Worm (Caenorhabditis elegans) whole organism, late embryonic: ENCODE results near the gene fbxa-160.

ENCODE experiments used
- C38D4.7 ChIP-seq: fragments of 200-800 bp; sonication (Bioruptor generic); optimal IDR thresholded peaks from 2 replicates; lab custom pipeline; 2018; ENCODE audit warnings: mild to moderate bottlenecking, missing genetic modification characterization, moderate library complexity, missing compliant biosample characterization
- K02D7.2 ChIP-seq: sonication (generic microtip); optimal IDR thresholded peaks from 2 replicates; lab custom pipeline; 2017; ENCODE audit warnings: mild to moderate bottlenecking, missing genetic modification characterization, missing compliant biosample characterization
- T23F11.4 ChIP-seq: fragments of 200-800 bp; sonication (Bioruptor generic); optimal IDR thresholded peaks from 2 replicates; lab custom pipeline; 2018; ENCODE audit warnings: mild to moderate bottlenecking, missing genetic modification characterization, missing compliant biosample characterization
- ahr-1 ChIP-seq: sonication (generic microtip); optimal IDR thresholded peaks from 2 replicates; lab custom pipeline; 2016; ENCODE audit warnings: missing genetic modification characterization, missing compliant biosample characterization
- ceh-18 ChIP-seq: sonication (generic microtip); optimal IDR thresholded peaks from 2 replicates; lab custom pipeline; 2016; ENCODE audit warnings: missing genetic modification characterization, missing compliant biosample characterization
- ceh-19 ChIP-seq: fragments of 200-800 bp; sonication (Bioruptor generic); optimal IDR thresholded peaks from 2 replicates; lab custom pipeline; 2018; ENCODE audit warnings: mild to moderate bottlenecking, missing genetic modification characterization, missing compliant biosample characterization
- ceh-2 ChIP-seq: sonication (generic microtip); optimal IDR thresholded peaks from 2 replicates; lab custom pipeline; 2016; ENCODE audit warnings: missing genotype, missing genetic modification characterization, missing compliant biosample characterization
- ceh-24 ChIP-seq: sonication (generic microtip); optimal IDR thresholded peaks from 2 replicates; lab custom pipeline; 2016; ENCODE audit warnings: mild to moderate bottlenecking, missing genetic modification characterization, missing compliant biosample characterization
- ceh-30 ChIP-seq: fragments of 150-350 bp; optimal IDR thresholded peaks from 2 replicates; lab custom pipeline; 2014; ENCODE audit warnings: missing biosample characterization, missing genetic modification characterization
- ceh-45 ChIP-seq: fragments of 200-800 bp; sonication (Bioruptor generic); IDR thresholded peaks from 2 replicates; pipeline ENCODE4 v1.3.6; 2022; ENCODE audit warnings: missing genetic modification reagents, missing genetic modification characterization, missing compliant biosample characterization
- ceh-48 ChIP-seq: sonication (generic microtip); optimal IDR thresholded peaks from 2 replicates; lab custom pipeline; 2016; ENCODE audit warnings: missing genetic modification characterization, inconsistent platforms, missing compliant biosample characterization
- ceh-9 ChIP-seq: sonication (generic microtip); optimal IDR thresholded peaks from 2 replicates; lab custom pipeline; 2016; ENCODE audit warnings: mild to moderate bottlenecking, missing genetic modification characterization, inconsistent platforms, missing compliant biosample characterization
- dmd-4 ChIP-seq: sonication (generic microtip); optimal IDR thresholded peaks from 2 replicates; lab custom pipeline; 2016; ENCODE audit warnings: borderline replicate concordance, missing genetic modification characterization, missing compliant biosample characterization
- fkh-10 ChIP-seq: fragments of 150-350 bp; optimal IDR thresholded peaks from 2 replicates; lab custom pipeline; 2014; ENCODE audit warnings: missing biosample characterization, missing genetic modification reagents, missing genetic modification characterization
- hlh-13 ChIP-seq: fragments of 200-800 bp; sonication (Bioruptor generic); optimal IDR thresholded peaks from 2 replicates; lab custom pipeline; 2018; ENCODE audit warnings: mild to moderate bottlenecking, missing genetic modification characterization, missing compliant biosample characterization
- hlh-15 ChIP-seq: sonication (generic microtip); optimal IDR thresholded peaks from 2 replicates; lab custom pipeline; 2016; ENCODE audit warnings: missing genetic modification characterization, missing compliant biosample characterization
- hlh-6 ChIP-seq: sonication (generic microtip); optimal IDR thresholded peaks from 2 replicates; lab custom pipeline; 2016; ENCODE audit warnings: missing genotype, missing genetic modification characterization, missing compliant biosample characterization
- lim-6 ChIP-seq: sonication (generic microtip); optimal IDR thresholded peaks from 2 replicates; lab custom pipeline; 2016; ENCODE audit warnings: missing genetic modification characterization, missing compliant biosample characterization
- mec-3 ChIP-seq: sonication (generic microtip); optimal IDR thresholded peaks from 2 replicates; lab custom pipeline; 2016; ENCODE audit warnings: borderline replicate concordance, missing genetic modification characterization, missing compliant biosample characterization
- nfya-1 ChIP-seq: sonication (generic microtip); optimal IDR thresholded peaks from 2 replicates; lab custom pipeline; 2017; ENCODE audit warnings: missing genetic modification characterization, mild to moderate bottlenecking, missing compliant biosample characterization, antibody characterized with exemption, moderate library complexity
- npax-4 ChIP-seq: sonication (generic microtip); optimal IDR thresholded peaks from 2 replicates; lab custom pipeline; 2016; ENCODE audit warnings: missing genetic modification characterization, missing compliant biosample characterization
- pha-2 ChIP-seq: sonication (generic microtip); optimal IDR thresholded peaks from 2 replicates; lab custom pipeline; 2017; ENCODE audit warnings: mild to moderate bottlenecking, missing genetic modification characterization, missing compliant biosample characterization
- pha-4 ChIP-seq: fragments of 150-350 bp; optimal IDR thresholded peaks from 2 replicates; lab custom pipeline; 2018; ENCODE audit warnings: missing biosample characterization, missing genetic modification reagents, missing genetic modification characterization
- rnt-1 ChIP-seq: sonication (generic microtip); optimal IDR thresholded peaks from 2 replicates; lab custom pipeline; 2016; ENCODE audit warnings: missing genetic modification characterization, missing compliant biosample characterization
- sox-2 ChIP-seq: fragments of 200-800 bp; sonication (Bioruptor generic); IDR thresholded peaks from 2 replicates; pipeline ENCODE4 v1.3.6; 2022; ENCODE audit warnings: missing genetic modification reagents, missing genetic modification characterization, missing compliant biosample characterization
- sox-4 ChIP-seq: sonication (generic microtip); optimal IDR thresholded peaks from 2 replicates; lab custom pipeline; 2017; ENCODE audit warnings: mild to moderate bottlenecking, missing genetic modification characterization, inconsistent platforms, missing compliant biosample characterization
- unc-42 ChIP-seq: sonication (generic microtip); optimal IDR thresholded peaks from 2 replicates; lab custom pipeline; 2016; ENCODE audit warnings: missing genotype, missing genetic modification characterization, missing compliant biosample characterization
- unc-86 ChIP-seq: sonication (generic microtip); optimal IDR thresholded peaks from 2 replicates; lab custom pipeline; 2016; ENCODE audit warnings: missing genetic modification characterization, missing compliant biosample characterization
- zip-5 ChIP-seq: sonication (generic microtip); optimal IDR thresholded peaks from 2 replicates; lab custom pipeline; 2016; ENCODE audit warnings: missing genetic modification characterization, missing compliant biosample characterization
- ztf-16 ChIP-seq: sonication (generic microtip); optimal IDR thresholded peaks from 2 replicates; lab custom pipeline; 2017; ENCODE audit warnings: missing genetic modification characterization, missing compliant biosample characterization

fbxa-160 gene

DNA sequence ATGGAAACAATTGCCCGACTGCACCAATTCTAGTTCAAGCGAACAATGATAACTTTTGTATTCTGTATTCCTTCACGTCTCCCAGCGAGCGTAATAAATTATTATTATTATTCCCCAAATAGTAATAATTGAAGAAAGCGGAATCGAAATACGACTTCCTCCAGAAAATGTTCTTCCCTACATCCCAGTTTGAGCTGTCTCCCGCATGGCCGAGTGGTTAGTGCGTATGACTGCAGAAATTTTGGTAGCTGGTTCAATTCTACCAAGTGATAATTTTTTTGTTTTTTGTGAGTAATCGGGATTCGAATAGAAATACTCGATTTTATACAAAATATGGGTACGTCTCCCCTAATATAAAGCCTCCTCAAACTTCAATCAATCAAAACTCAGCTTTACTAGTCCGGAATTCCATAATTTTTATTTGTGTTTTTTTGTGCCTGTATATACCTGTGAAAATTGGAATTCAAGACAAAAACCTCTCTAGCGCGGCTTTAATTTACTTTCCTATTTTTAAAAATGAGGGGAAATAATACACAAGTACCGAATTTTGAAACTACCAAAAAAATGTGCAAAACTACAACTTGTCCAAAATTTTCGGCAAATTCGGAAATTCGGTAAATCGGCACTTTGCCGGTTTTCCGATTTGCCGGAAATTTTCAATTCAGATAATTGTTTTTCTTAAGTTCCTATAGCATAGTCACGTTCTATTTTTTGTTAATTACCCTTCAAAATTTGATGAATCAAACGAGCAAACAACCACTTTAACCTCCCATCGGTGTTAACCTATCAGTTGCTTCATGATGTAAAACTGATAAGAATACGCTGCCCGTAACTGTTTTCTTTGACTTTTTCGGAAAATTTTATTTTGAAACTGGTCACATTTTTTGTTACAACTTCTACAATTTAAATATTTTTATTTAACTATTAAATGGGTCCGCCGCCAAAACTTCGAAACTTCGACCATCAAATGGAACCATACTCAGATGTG lies 27.1 kb downstream of the fbxa-160 start, which contains the start of gene bath-46 (continued):
- TF ChIP-seq zip-5: no peak
- TF ChIP-seq ceh-18 (tag; lab: Kevin White, UChicago): no peak

DNA sequence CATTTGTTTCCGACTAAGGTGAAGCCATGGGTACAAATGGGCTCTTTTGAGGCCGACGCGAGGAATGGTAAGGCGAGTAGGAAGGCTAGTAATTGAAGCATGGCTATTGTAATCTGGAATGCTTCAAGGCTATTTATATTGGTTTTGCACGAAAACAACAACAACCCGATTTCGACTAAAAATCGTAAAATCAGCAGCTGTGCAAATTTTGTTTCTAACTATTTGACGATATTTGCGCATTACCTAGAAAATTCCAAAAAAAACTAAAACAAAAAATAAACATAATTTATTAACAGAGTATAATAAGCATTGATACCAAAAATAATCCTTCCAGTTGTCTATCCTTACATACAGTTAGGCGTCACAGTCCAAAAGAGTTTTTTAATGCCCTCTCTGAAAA lies 29.3 kb downstream of the fbxa-160 start, which contains the start of gene clec-20:
Gene clec-20 (minus strand): TSS at position 101 of the 400 bp plus-strand sequence.
- no peak for TF ChIP-seq ceh-2 (tag; lab: Kevin White, UChicago)
- no peak for TF ChIP-seq ceh-19 (GFP tag; lab: Kevin White, UChicago)
- TF ChIP-seq ztf-16 (tag; lab: Kevin White, UChicago): no peak
- TF ChIP-seq hlh-6: no peak
- no peak for TF ChIP-seq hlh-15 (tag; lab: Kevin White, UChicago)
- no peak for TF ChIP-seq ahr-1 (tag; lab: Kevin White, UChicago)

DNA sequence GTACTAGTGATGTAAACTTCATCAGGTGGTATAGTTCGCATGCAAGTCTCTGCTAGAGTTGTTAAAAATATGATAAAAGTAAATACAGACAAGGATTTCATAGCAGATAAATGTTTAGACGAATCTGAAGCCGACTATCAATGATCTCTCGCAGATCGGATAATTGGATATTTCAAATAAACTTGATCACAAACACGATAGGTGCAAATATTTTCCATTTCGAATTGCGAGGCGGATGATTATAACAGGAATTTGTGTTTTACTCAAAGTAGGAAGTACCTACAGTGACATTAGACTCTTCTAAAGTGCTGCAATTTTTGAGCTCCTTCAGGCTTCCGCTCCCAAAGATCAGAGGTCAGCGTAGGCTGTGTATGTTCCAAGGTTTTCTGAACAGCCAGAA lies 34.6 kb downstream of the fbxa-160 start, which contains the start of gene T07H3.7:
Gene T07H3.7 (minus strand): TSS at position 101 of the 400 bp plus-strand sequence.
- TF ChIP-seq npax-4 (tag; lab: Kevin White, UChicago) (no peak), fkh-10 (GFP tag; lab: Kevin White, UChicago) (no peak), ceh-48 (tag; lab: Kevin White, UChicago) (no peak), pha-4 (no peak), T23F11.4 (GFP tag; lab: Kevin White, UChicago) (no peak), zip-5 (no peak), ztf-16 (tag; lab: Kevin White, UChicago) (no peak), hlh-6 (no peak), ceh-2 (tag; lab: Kevin White, UChicago) (no peak), pha-2 (no peak), nfya-1 (no peak), dmd-4 (tag; lab: Kevin White, UChicago) (no peak), rnt-1 (tag; lab: Kevin White, UChicago) (no peak), ceh-45 (GFP tag; lab: Robert Waterston, UW) (no peak), lim-6 (tag; lab: Kevin White, UChicago) (no peak), mec-3 (tag; lab: Kevin White, UChicago) (no peak), sox-2 (GFP tag; lab: Robert Waterston, UW) (no peak), hlh-13 (GFP tag; lab: Kevin White, UChicago) (no peak), ceh-9 (tag; lab: Kevin White, UChicago) (no peak), ceh-30 (no peak)

DNA sequence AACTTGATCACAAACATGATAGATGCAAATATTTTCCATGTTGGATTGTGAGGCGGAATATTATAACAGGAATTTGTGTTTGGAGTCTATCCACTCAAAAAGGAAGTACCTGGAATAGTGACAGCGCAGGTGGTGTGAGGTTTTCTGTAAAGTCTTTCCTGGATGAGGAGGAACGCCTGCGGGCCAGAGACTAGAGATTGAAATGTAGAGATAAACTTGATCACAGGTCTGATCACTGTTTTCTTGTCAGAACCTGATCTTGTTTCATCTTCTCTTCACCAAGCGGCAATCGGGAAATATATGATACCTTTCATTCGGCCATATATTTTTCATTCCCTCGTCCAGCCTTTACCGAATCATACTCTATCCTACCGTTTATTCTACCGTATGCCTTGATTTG lies 38.2 kb downstream of the fbxa-160 start, which contains the start of gene T07H3.8:
Gene T07H3.8 (plus strand): TSS at position 301 of the 400 bp plus-strand sequence.
- no peak for TF ChIP-seq sox-2 (GFP tag; lab: Robert Waterston, UW)
- no peak for TF ChIP-seq sox-4 (tag; lab: Kevin White, UChicago)
- TF ChIP-seq C38D4.7 (GFP tag; lab: Kevin White, UChicago): no peak
- TF ChIP-seq ceh-24 (tag; lab: Kevin White, UChicago): no peak

DNA sequence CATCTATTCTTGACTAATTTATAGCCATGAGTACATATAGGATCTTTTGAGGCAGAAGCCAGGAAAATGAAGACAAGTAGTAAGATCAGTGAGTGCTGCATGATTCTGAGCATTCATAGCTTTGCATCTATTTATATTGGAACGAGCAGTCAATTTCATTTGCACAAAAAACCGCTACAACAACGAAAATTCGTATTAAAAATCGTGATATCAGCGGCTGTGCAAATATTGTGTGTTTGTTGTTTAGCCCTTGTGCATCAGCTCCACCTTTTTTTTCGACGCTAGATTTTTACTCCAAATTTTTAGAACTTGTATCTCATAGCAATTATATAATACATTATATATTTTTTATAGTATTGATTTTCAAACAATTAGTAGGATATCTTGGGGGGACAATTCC lies 40.3 kb downstream of the fbxa-160 start, which contains the start of gene clec-21:
Gene clec-21 (minus strand): TSS at position 101 of the 400 bp plus-strand sequence.
- no peak for TF ChIP-seq pha-2
- no peak for TF ChIP-seq K02D7.2 (tag; lab: Kevin White, UChicago)
- TF ChIP-seq unc-86 (tag; lab: Kevin White, UChicago): no peak
- TF ChIP-seq unc-42 (tag; lab: Kevin White, UChicago): no peak
